Worm (Caenorhabditis elegans) whole organism, L2 larva: ENCODE measurements around the gene C06G3.8.

Source experiments
- F13H6.1 ChIP-seq: sonication (generic microtip); optimal IDR thresholded peaks from 2 replicates; lab custom pipeline; 2016; ENCODE audit warnings: missing genetic modification characterization, missing compliant biosample characterization
- R02D3.7 ChIP-seq: fragments of 150-350 bp; optimal IDR thresholded peaks from 2 replicates; lab custom pipeline; 2014; ENCODE audit warnings: missing biosample characterization, missing genetic modification characterization
- nhr-12 ChIP-seq: fragments of 150-350 bp; optimal IDR thresholded peaks from 2 replicates; lab custom pipeline; 2014; ENCODE audit warnings: missing biosample characterization, missing genetic modification characterization
- nhr-23 ChIP-seq: fragments of 150-350 bp; optimal IDR thresholded peaks from 2 replicates; lab custom pipeline; 2014; ENCODE audit warnings: missing biosample characterization, missing genetic modification reagents, missing genetic modification characterization
- ztf-11 ChIP-seq: sonication (generic microtip); optimal IDR thresholded peaks from 2 replicates; lab custom pipeline; 2017; ENCODE audit warnings: missing biosample characterization, missing genetic modification characterization

ce11 chrIV:7024829-7025228, 7.5 kb downstream of the C06G3.8 start:
- no peak for TF ChIP-seq F13H6.1
- no peak for TF ChIP-seq nhr-23
- TF ChIP-seq ztf-11 (tag; lab: Kevin White, UChicago), result no peak
- TF ChIP-seq nhr-12 (tag; lab: Kevin White, UChicago), result no peak
- TF ChIP-seq R02D3.7 (tag; lab: Kevin White, UChicago), result no peak
